Worm (Caenorhabditis elegans): ENCODE results near the gene F18E9.3.

ce11 chrX:8549026-8549425 lies 36.9 kb upstream of the F18E9.3 start, which contains the start of gene D2021.4:
- TF ChIP-seq W03F9.2 (tag; optimal IDR thresholded peaks at IDR 0.05): no peak
- no peak for TF ChIP-seq dao-5 (tag; optimal IDR thresholded peaks at IDR 0.05)
- no peak for TF ChIP-seq him-1 (tag; optimal IDR thresholded peaks at IDR 0.05)

Measured in whole organism, L4/young adult.